Worm (Caenorhabditis elegans): ENCODE measurements around the gene C12D8.9.

- TF ChIP-seq rec-8 (tag; optimal IDR thresholded peaks at IDR 0.05) (no peak), nfya-1 (tag; optimal IDR thresholded peaks at IDR 0.05; ENCODE audit: borderline replicate concordance, insufficient read depth) (no peak), snpc-4 (GFP tag; optimal IDR thresholded peaks at IDR 0.05) (no peak), snpc-4 (tag; optimal IDR thresholded peaks at IDR 0.05) (no peak), dpl-1 (GFP tag; optimal IDR thresholded peaks at IDR 0.05) (no peak), unc-62 (GFP tag; optimal IDR thresholded peaks at IDR 0.05) (no peak), hsf-1 (GFP tag; IDR thresholded peaks at IDR 0.05) (no peak), snpc-1.1 (tag; optimal IDR thresholded peaks at IDR 0.05; ENCODE audit: insufficient read depth) (no peak), sptf-2 (GFP tag; optimal IDR thresholded peaks at IDR 0.05) (no peak), nhr-90 (tag; optimal IDR thresholded peaks at IDR 0.05) (no peak), nhr-120 (GFP tag; IDR thresholded peaks at IDR 0.05) (no peak), bed-2 (GFP tag; IDR thresholded peaks at IDR 0.05) (no peak), tlf-1 (GFP tag; optimal IDR thresholded peaks at IDR 0.05) (no peak)
These were observed 22.0 kb upstream of the C12D8.9 start for ce11 chrV:10265019-10265418.

All from whole organism, young adult.